Worm (Caenorhabditis elegans) whole organism, L2 larva: Measurements from ENCODE around the gene F32D1.11.

Experiments used
- R02D3.7 ChIP-seq: fragments of 150-350 bp; optimal IDR thresholded peaks from 2 replicates; lab custom pipeline; 2014; ENCODE audit warnings: missing biosample characterization, missing genetic modification characterization
- Y55F3AM.14 ChIP-seq: fragments of 200-800 bp; sonication (Bioruptor generic); optimal IDR thresholded peaks from 2 replicates; lab custom pipeline; 2018; ENCODE audit warnings: mild to moderate bottlenecking, missing genetic modification characterization, missing compliant biosample characterization
- ZK546.5 ChIP-seq: sonication (generic microtip); optimal IDR thresholded peaks from 2 replicates; lab custom pipeline; 2017; ENCODE audit warnings: missing biosample characterization, missing genetic modification characterization
- alr-1 ChIP-seq: fragments of 150-350 bp; optimal IDR thresholded peaks from 2 replicates; lab custom pipeline; 2014; ENCODE audit warnings: missing biosample characterization, missing genetic modification characterization
- aly-2 ChIP-seq: fragments of 150-350 bp; optimal IDR thresholded peaks from 2 replicates; lab custom pipeline; 2014; ENCODE audit warnings: missing biosample characterization, missing genetic modification characterization
- blmp-1 ChIP-seq: sonication (generic microtip); optimal IDR thresholded peaks from 2 replicates; lab custom pipeline; 2017; ENCODE audit warnings: missing genetic modification characterization, mild to moderate bottlenecking, missing compliant biosample characterization, antibody characterized with exemption, moderate library complexity; ENCODE audit not compliant: insufficient read depth
- ceh-16 ChIP-seq: fragments of 150-350 bp; optimal IDR thresholded peaks from 2 replicates; lab custom pipeline; 2014; ENCODE audit warnings: missing biosample characterization, missing genetic modification characterization
- ceh-82 ChIP-seq: fragments of 150-350 bp; optimal IDR thresholded peaks from 2 replicates; lab custom pipeline; 2014; ENCODE audit warnings: missing biosample characterization, missing genetic modification characterization
- crh-2 ChIP-seq: sonication (generic microtip); optimal IDR thresholded peaks from 2 replicates; lab custom pipeline; 2017; ENCODE audit warnings: missing biosample characterization, missing genetic modification characterization
- dmd-4 ChIP-seq: sonication (generic microtip); optimal IDR thresholded peaks from 2 replicates; lab custom pipeline; 2017; ENCODE audit warnings: missing biosample characterization, missing genetic modification characterization
- egl-27 ChIP-seq: sonication (generic microtip); optimal IDR thresholded peaks from 3 replicates; lab custom pipeline; 2017; ENCODE audit warnings: missing biosample characterization, missing genetic modification reagents, missing genetic modification characterization
- elt-1 ChIP-seq: fragments of 150-350 bp; optimal IDR thresholded peaks from 2 replicates; lab custom pipeline; 2014; ENCODE audit warnings: missing biosample characterization, missing genetic modification characterization
- elt-3 ChIP-seq: sonication (generic microtip); optimal IDR thresholded peaks from 2 replicates; lab custom pipeline; 2017; ENCODE audit warnings: missing biosample characterization, missing genetic modification characterization
- gmeb-1 ChIP-seq: fragments of 150-350 bp; optimal IDR thresholded peaks from 2 replicates; lab custom pipeline; 2014; ENCODE audit warnings: missing biosample characterization, missing genetic modification characterization
- lin-11 ChIP-seq: fragments of 150-350 bp; sonication (generic microtip); optimal IDR thresholded peaks from 2 replicates; lab custom pipeline; 2014; ENCODE audit warnings: missing biosample characterization, missing genetic modification characterization, inconsistent platforms, mixed read lengths
- lin-13 ChIP-seq: fragments of 150-350 bp; optimal IDR thresholded peaks from 2 replicates; lab custom pipeline; 2014; ENCODE audit warnings: missing biosample characterization, missing genetic modification reagents, missing genetic modification characterization
- lin-39 ChIP-seq: fragments of 150-350 bp; optimal IDR thresholded peaks from 2 replicates; lab custom pipeline; 2014; ENCODE audit warnings: missing biosample characterization, missing genetic modification reagents, missing genetic modification characterization
- mab-5 ChIP-seq: fragments of 150-350 bp; optimal IDR thresholded peaks from 2 replicates; lab custom pipeline; 2014; ENCODE audit warnings: missing biosample characterization, missing genetic modification characterization
- mbf-1 ChIP-seq: sonication (generic microtip); optimal IDR thresholded peaks from 2 replicates; lab custom pipeline; 2017; ENCODE audit warnings: missing biosample characterization, missing genetic modification characterization
- mdl-1 ChIP-seq, 2 experiments: fragments of 150-350 bp in 1 of 2; sonication (generic microtip) in 1 of 2; optimal IDR thresholded peaks; 2 replicates each; lab custom pipeline; 2017; ENCODE audit warnings: missing biosample characterization in 2 of 2, missing genetic modification characterization in 2 of 2
- nhr-10 ChIP-seq: sonication (generic microtip); optimal IDR thresholded peaks from 2 replicates; lab custom pipeline; 2017; ENCODE audit warnings: missing biosample characterization, missing genetic modification characterization
- nhr-11 ChIP-seq: fragments of 150-350 bp; optimal IDR thresholded peaks from 2 replicates; lab custom pipeline; 2014; ENCODE audit warnings: missing biosample characterization, missing genetic modification characterization
- nhr-12 ChIP-seq: fragments of 150-350 bp; optimal IDR thresholded peaks from 2 replicates; lab custom pipeline; 2014; ENCODE audit warnings: missing biosample characterization, missing genetic modification characterization
- nhr-129 ChIP-seq: fragments of 150-350 bp; optimal IDR thresholded peaks from 2 replicates; lab custom pipeline; 2014; ENCODE audit warnings: missing biosample characterization, missing genetic modification characterization
- nhr-21 ChIP-seq: fragments of 150-350 bp; optimal IDR thresholded peaks from 2 replicates; lab custom pipeline; 2014; ENCODE audit warnings: missing biosample characterization, missing genetic modification characterization
- nhr-23 ChIP-seq: fragments of 150-350 bp; optimal IDR thresholded peaks from 2 replicates; lab custom pipeline; 2014; ENCODE audit warnings: missing biosample characterization, missing genetic modification reagents, missing genetic modification characterization
- nhr-25 ChIP-seq: fragments of 150-350 bp; sonication (generic microtip); optimal IDR thresholded peaks from 3 replicates; lab custom pipeline; 2014; ENCODE audit warnings: missing biosample characterization, missing genetic modification characterization
- sem-4 ChIP-seq: fragments of 150-350 bp; optimal IDR thresholded peaks from 2 replicates; lab custom pipeline; 2014; ENCODE audit warnings: missing biosample characterization, missing genetic modification reagents, missing genetic modification characterization
- sma-3 ChIP-seq: sonication (generic microtip); optimal IDR thresholded peaks from 2 replicates; lab custom pipeline; 2016; ENCODE audit warnings: missing genetic modification reagents, missing genetic modification characterization, missing compliant biosample characterization
- sma-9 ChIP-seq, 2 experiments: fragments of 150-350 bp in 1 of 2; sonication (generic microtip) in 1 of 2; optimal IDR thresholded peaks; 2 replicates each; lab custom pipeline; 2014 to 2016; ENCODE audit warnings: missing genetic modification characterization in 2 of 2, mild to moderate bottlenecking in 1 of 2, missing biosample characterization in 1 of 2, missing compliant biosample characterization in 1 of 2, missing genetic modification reagents in 1 of 2, moderate library complexity in 1 of 2
- snpc-4 ChIP-seq: fragments of 150-350 bp; optimal IDR thresholded peaks from 2 replicates; lab custom pipeline; 2014; ENCODE audit warnings: missing biosample characterization, missing genetic modification characterization
- unc-39 ChIP-seq: fragments of 150-350 bp; optimal IDR thresholded peaks from 2 replicates; lab custom pipeline; 2014; ENCODE audit warnings: missing biosample characterization, missing genetic modification characterization
- unc-55 ChIP-seq: fragments of 150-350 bp; sonication (generic microtip); optimal IDR thresholded peaks from 3 replicates; lab custom pipeline; 2014; ENCODE audit warnings: missing biosample characterization, missing genetic modification reagents, missing genetic modification characterization
- zag-1 ChIP-seq: fragments of 150-350 bp; optimal IDR thresholded peaks from 2 replicates; lab custom pipeline; 2014; ENCODE audit warnings: missing biosample characterization, missing genetic modification characterization
- ztf-11 ChIP-seq: sonication (generic microtip); optimal IDR thresholded peaks from 2 replicates; lab custom pipeline; 2017; ENCODE audit warnings: missing biosample characterization, missing genetic modification characterization
- ztf-4 ChIP-seq: fragments of 150-350 bp; optimal IDR thresholded peaks from 2 replicates; lab custom pipeline; 2014; ENCODE audit warnings: missing biosample characterization, missing genetic modification characterization

The F32D1.11 gene

ce11 chrV:4387916-4388315, 21.6 kb upstream of the F32D1.11 start:
- TF ChIP-seq egl-27 (no peak), mdl-1 (tag; optimal IDR thresholded peaks at IDR 0.05; lab: Kevin White, UChicago) (no peak), gmeb-1 (no peak), elt-1 (tag; lab: Kevin White, UChicago) (no peak), nhr-12 (tag; lab: Kevin White, UChicago) (no peak), blmp-1 (tag; lab: Kevin White, UChicago) (no peak)

DNA sequence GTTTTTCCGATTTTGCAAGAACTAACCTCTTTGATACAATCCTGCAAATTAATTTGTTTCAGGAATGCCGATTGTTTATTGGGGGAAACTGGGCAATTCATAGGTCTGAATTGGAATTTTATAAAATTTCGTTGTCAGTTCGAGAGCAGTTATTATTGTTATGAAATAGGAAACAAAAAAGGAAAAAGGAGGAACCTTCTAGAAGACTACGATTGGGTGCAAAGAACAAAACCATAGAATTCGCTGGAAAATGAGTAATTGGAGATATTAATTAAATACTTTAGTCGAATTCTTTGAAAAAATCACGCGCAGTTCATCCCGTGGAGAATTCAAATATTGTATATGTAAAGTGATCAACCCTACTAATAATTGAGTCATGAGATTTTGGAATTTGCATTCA, 21.1 kb upstream of the F32D1.11 start, which contains the start of gene F13A2.9:
F13A2.9 (minus strand) TSS at position 101 of the 400 bp plus-strand sequence.
- no peak for TF ChIP-seq unc-39
- no peak for TF ChIP-seq nhr-25 (tag; lab: Kevin White, UChicago)
- no peak for TF ChIP-seq sem-4 (tag; lab: Kevin White, UChicago)
- no peak for TF ChIP-seq R02D3.7 (tag; lab: Kevin White, UChicago)
- no peak for TF ChIP-seq sma-3 (GFP tag; lab: Kevin White, UChicago)
- TF ChIP-seq Y55F3AM.14 (GFP tag; lab: Kevin White, UChicago) = no peak
- no peak for TF ChIP-seq nhr-129 (tag; lab: Kevin White, UChicago)
- no peak for TF ChIP-seq mab-5 (tag; lab: Kevin White, UChicago)
- TF ChIP-seq lin-39 (tag; lab: Kevin White, UChicago) = no peak
- no peak for TF ChIP-seq elt-3 (tag; lab: Kevin White, UChicago)
- TF ChIP-seq ZK546.5 (tag; lab: Kevin White, UChicago) = no peak
- no peak for TF ChIP-seq ceh-82 (tag; lab: Kevin White, UChicago)
- no peak for TF ChIP-seq ceh-16 (tag; lab: Kevin White, UChicago)
- no peak for TF ChIP-seq mdl-1 (tag; optimal IDR thresholded peaks at IDR 0.05; lab: Kevin White, UChicago)
- TF ChIP-seq zag-1 = no peak
- TF ChIP-seq mbf-1 = no peak
- no peak for TF ChIP-seq alr-1
- TF ChIP-seq nhr-12 (tag; lab: Kevin White, UChicago) = no peak

- TF ChIP-seq sem-4 (tag; lab: Kevin White, UChicago) (no peak), dmd-4 (tag; lab: Kevin White, UChicago) (no peak), nhr-10 (no peak), unc-39 (no peak), ztf-4 (tag; lab: Kevin White, UChicago) (no peak), lin-39 (tag; lab: Kevin White, UChicago) (no peak), sma-9 (GFP tag; optimal IDR thresholded peaks at IDR 0.05; lab: Kevin White, UChicago) (no peak), sma-9 (tag; optimal IDR thresholded peaks at IDR 0.05; lab: Kevin White, UChicago) (no peak), crh-2 (tag; lab: Kevin White, UChicago) (no peak), lin-11 (tag; lab: Kevin White, UChicago) (no peak), lin-13 (GFP tag; lab: Kevin White, UChicago) (no peak), zag-1 (no peak), ZK546.5 (tag; lab: Kevin White, UChicago) (no peak), aly-2 (tag; lab: Kevin White, UChicago) (no peak), unc-55 (GFP tag; lab: Kevin White, UChicago) (no peak), ceh-82 (tag; lab: Kevin White, UChicago) (no peak), snpc-4 (tag; lab: Kevin White, UChicago) (no peak), egl-27 (no peak), nhr-11 (no peak), nhr-25 (tag; lab: Kevin White, UChicago) (no peak)
These were observed 19.8 kb upstream of the F32D1.11 start, which contains the start of gene F13A2.10 for ce11 chrV:4386173-4386572. TSS of gene F13A2.10 (minus strand) at chrV:4386273.

DNA sequence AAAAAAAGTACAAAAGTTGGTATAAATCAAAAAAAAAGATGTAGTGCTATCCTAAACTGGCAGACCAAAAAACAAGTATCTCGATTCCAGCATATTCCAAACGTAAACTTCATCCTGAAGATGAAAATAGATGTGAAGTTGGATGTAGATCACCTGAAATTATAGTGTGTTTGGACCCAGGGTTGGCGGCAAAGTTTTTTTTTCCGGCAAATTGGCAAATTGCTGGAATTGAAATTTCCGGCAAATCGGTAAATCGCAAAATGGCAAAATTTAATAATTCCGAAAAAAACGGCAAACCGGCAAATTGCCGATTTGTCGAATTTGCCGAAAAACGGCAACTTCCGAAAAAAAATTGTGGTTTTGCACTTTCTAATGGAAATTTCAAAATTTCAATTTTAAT, 18.1 kb upstream of the F32D1.11 start, which contains the start of gene F13A2.2:
F13A2.2 (minus strand) TSS at position 101 of the 400 bp plus-strand sequence.
- TF ChIP-seq ztf-11 (tag; lab: Kevin White, UChicago) (no peak), nhr-23 (tag; lab: Kevin White, UChicago) (no peak), ceh-82 (tag; lab: Kevin White, UChicago) (no peak), nhr-21 (tag; lab: Kevin White, UChicago) (no peak)
